Worm (Caenorhabditis elegans) whole organism, midembryonic: ENCODE measurements around the gene rpy-1.

Experiments used
- T22C8.4 ChIP-seq: fragments of 200-800 bp; sonication (Bioruptor generic); IDR thresholded peaks from 2 replicates; pipeline ENCODE4 v1.3.6; 2022; ENCODE audit warnings: missing genetic modification characterization, missing compliant biosample characterization
- cog-1 ChIP-seq: sonication (generic microtip); optimal IDR thresholded peaks from 2 replicates; lab custom pipeline; 2016; ENCODE audit warnings: missing genetic modification characterization, missing compliant biosample characterization
- flt-1 ChIP-seq: fragments of 200-800 bp; sonication (Bioruptor generic); IDR thresholded peaks from 2 replicates; pipeline ENCODE4 v1.3.6; 2022; ENCODE audit warnings: missing genetic modification characterization, missing compliant biosample characterization
- klf-2 ChIP-seq: fragments of 200-800 bp; sonication (Bioruptor generic); conservative IDR thresholded peaks from 2 replicates; pipeline ENCODE4 v1.3.6; 2022; ENCODE audit warnings: missing genetic modification reagents, missing genetic modification characterization, missing compliant biosample characterization
- med-1 ChIP-seq: sonication (generic microtip); optimal IDR thresholded peaks from 2 replicates; lab custom pipeline; 2017; ENCODE audit warnings: missing genetic modification characterization, mild to moderate bottlenecking, missing compliant biosample characterization, antibody characterized with exemption, missing genetic modification reagents; ENCODE audit not compliant: insufficient read depth
- tab-1 ChIP-seq: fragments of 200-800 bp; sonication (Bioruptor generic); IDR thresholded peaks from 2 replicates; pipeline ENCODE4 v1.3.6; 2022; ENCODE audit warnings: missing genetic modification characterization, missing compliant biosample characterization
- ztf-23 ChIP-seq: fragments of 200-800 bp; sonication (Bioruptor generic); IDR thresholded peaks from 2 replicates; pipeline ENCODE4 v1.3.6; 2022; ENCODE audit warnings: missing genetic modification reagents, missing genetic modification characterization, missing compliant biosample characterization
- ztf-29 ChIP-seq: fragments of 200-800 bp; sonication (Bioruptor generic); IDR thresholded peaks from 2 replicates; pipeline ENCODE4 v1.3.6; 2022; ENCODE audit warnings: missing genetic modification reagents, missing genetic modification characterization, missing compliant biosample characterization

ce11 chrII:6712177-6712981 lies 6.9 kb upstream of the rpy-1 start, which contains the start of the genes dpy-10 and T14B4.19:
- no peak for TF ChIP-seq flt-1 (GFP tag; lab: Robert Waterston, UW)
- no peak for TF ChIP-seq tab-1 (GFP tag; lab: Robert Waterston, UW)
- no peak for TF ChIP-seq med-1 (GFP tag; lab: Kevin White, UChicago)
- TF ChIP-seq ztf-23 (GFP tag; lab: Robert Waterston, UW) = no peak
- TF ChIP-seq T22C8.4 (GFP tag; lab: Robert Waterston, UW) = no peak
- TF ChIP-seq cog-1 (tag; lab: Kevin White, UChicago) = no peak
- TF ChIP-seq ztf-29 (GFP tag; lab: Robert Waterston, UW) = no peak
- no peak for TF ChIP-seq klf-2 (GFP tag; lab: Robert Waterston, UW)
